Worm (Caenorhabditis elegans) whole organism, dauer: ENCODE data around the gene spp-12.

Source experiments
- unc-62 ChIP-seq: sonication (generic microtip); optimal IDR thresholded peaks from 2 replicates; lab custom pipeline; 2017; ENCODE audit warnings: missing biosample characterization, missing genetic modification reagents, missing genetic modification characterization

Gene spp-12

ce11 chrV:13889516-13889915 is at the start of gene spp-12:
Gene spp-12 (plus strand): TSS chrV:13889816.
- no peak for TF ChIP-seq unc-62 (GFP tag; lab: Kevin White, UChicago)

DNA sequence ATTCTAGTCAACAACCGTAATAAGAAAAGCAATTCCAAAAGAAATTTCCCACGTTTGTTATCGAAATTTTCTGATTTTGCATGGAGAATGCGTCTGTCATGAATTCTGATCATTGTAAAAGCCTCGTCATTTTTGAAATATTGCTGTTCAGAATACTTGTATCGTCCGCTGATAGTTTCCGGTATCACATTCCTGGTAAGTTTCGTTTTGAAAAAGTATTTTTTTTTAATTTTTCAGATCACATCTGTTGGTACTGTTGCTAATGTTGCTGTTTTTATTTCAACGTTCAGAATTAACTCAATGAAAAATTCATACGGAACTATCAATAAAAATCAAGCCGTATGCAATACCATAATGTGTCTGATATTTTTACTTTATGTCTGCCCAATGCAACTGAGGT is 48.7 kb upstream of the spp-12 start, which contains the start of gene srx-17:
srx-17 (plus strand) TSS at position 301 of the 400 bp plus-strand sequence.
- TF ChIP-seq unc-62 (GFP tag; lab: Kevin White, UChicago), result no peak

DNA sequence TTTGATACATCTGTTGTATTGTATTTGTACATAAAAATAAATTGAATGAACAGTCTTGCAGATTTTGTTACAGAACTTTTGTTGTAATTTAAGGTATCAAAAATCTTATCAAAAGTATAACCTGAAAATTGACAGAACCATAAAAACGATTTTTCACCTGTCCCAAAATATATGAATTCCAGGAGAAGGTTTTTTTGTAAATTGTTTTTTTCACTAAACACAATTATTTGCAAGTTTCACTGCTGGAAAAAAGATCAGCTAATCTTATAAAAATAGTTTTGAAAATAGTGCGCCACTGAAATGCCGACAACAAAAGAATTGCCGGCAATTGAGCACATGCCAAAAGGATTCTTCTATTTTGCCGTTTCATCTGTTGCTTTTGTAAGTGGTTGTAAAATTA is 46.5 kb upstream of the spp-12 start, which contains the start of gene srx-130:
srx-130 (plus strand) TSS at position 301 of the 400 bp plus-strand sequence.
- TF ChIP-seq unc-62 (GFP tag; lab: Kevin White, UChicago), result no peak

ce11 chrV:13845136-13845535 is 44.5 kb upstream of the spp-12 start, which contains the start of gene srx-131:
Gene srx-131 (plus strand): TSS chrV:13845436.
- no peak for TF ChIP-seq unc-62 (GFP tag; lab: Kevin White, UChicago)

DNA sequence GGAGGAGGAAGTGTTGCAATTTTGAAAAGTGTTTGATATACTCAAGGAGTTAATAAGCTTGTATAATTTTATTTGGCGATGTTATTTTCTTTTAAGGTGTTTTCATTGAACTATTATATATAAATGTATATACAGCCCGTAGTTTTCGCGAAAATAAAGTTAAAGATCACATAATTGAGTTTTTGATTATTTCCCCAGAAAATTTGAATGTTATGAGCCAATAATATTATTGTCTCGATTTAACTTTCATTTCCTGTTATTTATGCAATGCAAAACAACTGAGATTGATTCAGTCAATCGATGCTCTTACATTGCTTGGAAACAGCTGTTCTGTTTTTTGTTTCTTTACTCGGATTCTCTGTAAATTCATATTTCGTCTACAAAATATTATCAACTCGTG is 41.2 kb upstream of the spp-12 start, which contains the start of gene srx-133:
srx-133 (plus strand) TSS at position 301 of the 400 bp plus-strand sequence.
- no peak for TF ChIP-seq unc-62 (GFP tag; lab: Kevin White, UChicago)

ce11 chrV:13850170-13850569 is 39.4 kb upstream of the spp-12 start, which contains the start of gene hpx-2:
Gene hpx-2 (plus strand): TSS chrV:13850470.
- no peak for TF ChIP-seq unc-62 (GFP tag; lab: Kevin White, UChicago)

DNA sequence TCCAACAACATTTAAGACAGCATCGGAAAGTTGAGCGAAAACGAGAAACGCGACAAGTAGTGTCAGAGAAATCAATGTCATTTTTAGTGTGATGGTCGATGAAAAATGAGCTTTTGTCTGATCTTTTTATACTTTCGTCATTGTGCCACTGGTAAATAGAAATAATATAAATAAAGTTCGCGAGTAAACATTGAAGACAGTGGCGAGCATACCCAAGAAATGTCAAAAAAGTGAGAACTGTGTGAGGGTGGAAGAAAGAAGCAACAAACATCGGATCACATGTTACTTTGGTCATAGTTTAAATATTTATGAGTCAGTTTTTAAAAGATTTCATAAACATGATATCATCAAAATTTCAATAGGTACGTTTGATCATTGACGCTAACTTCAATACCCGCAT is 35.3 kb upstream of the spp-12 start, which contains the start of gene ttr-21:
ttr-21 (minus strand) TSS at position 100 of the 400 bp plus-strand sequence.
- no peak for TF ChIP-seq unc-62 (GFP tag; lab: Kevin White, UChicago)

- TF ChIP-seq unc-62 (GFP tag; lab: Kevin White, UChicago), result no peak
Observed at ce11 chrV:13856376-13856775, 33.2 kb upstream of the spp-12 start, which contains the start of gene srx-134. Gene srx-134 (minus strand): TSS chrV:13856476.

ce11 chrV:13857132-13857531 is 32.5 kb upstream of the spp-12 start, which contains the start of gene srx-136:
Gene srx-136 (plus strand): TSS chrV:13857432.
- no peak for TF ChIP-seq unc-62 (GFP tag; lab: Kevin White, UChicago)

- TF ChIP-seq unc-62 (GFP tag; lab: Kevin White, UChicago), result no peak
Observed at ce11 chrV:13858906-13859305, 30.7 kb upstream of the spp-12 start, which contains the start of gene srx-135. Gene srx-135 (plus strand): TSS chrV:13859206.

ce11 chrV:13862505-13862904 is 27.1 kb upstream of the spp-12 start, which contains the start of gene srx-137:
Gene srx-137 (plus strand): TSS chrV:13862805.
- no peak for TF ChIP-seq unc-62 (GFP tag; lab: Kevin White, UChicago)

DNA sequence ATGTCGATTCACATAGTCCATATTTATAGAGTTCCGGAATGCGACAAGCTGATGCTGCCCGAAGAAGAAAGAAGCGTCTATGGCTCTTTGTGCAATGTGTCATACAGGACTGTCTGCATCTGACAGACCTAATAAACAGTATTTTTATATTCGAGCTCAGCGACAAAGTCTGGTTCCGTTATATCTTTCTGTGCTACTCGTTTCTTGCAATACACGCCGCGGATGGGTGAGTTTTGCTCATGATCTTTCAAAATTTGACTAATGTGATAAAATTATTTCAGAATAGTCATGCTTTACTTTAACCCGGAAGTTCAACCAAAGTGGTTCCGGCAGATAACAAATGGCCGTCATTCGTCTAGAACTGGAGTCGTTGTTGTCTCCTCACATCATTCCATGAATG is 25.9 kb upstream of the spp-12 start:
- TF ChIP-seq unc-62 (GFP tag; lab: Kevin White, UChicago), result no peak

ce11 chrV:13866353-13866752 is 23.3 kb upstream of the spp-12 start, which contains the start of gene nhr-175:
Gene nhr-175 (plus strand): TSS chrV:13866691.
- no peak for TF ChIP-seq unc-62 (GFP tag; lab: Kevin White, UChicago)

ce11 chrV:13869551-13869950 is 20.1 kb upstream of the spp-12 start:
- no peak for TF ChIP-seq unc-62 (GFP tag; lab: Kevin White, UChicago)

DNA sequence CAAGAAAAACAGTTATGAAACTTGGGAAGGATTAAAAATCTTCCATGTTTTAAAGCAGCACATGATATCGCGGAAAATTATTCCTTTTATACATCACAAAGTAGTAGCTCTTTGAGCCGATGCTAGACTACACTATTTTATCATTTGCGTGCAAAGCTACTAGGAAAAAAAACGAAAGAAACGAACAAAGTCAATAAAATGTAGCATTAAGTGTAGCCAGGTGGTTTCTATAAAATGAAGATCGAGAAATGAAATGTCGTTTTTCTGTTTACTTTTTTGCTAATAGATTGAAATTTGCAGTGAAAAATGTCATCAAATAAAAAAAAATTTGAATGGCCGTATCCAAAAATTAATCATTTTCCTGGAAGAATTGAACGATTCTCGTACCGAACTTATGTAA is 16.7 kb upstream of the spp-12 start, which contains the start of gene cpt-5:
cpt-5 (plus strand) TSS at position 301 of the 400 bp plus-strand sequence.
- no peak for TF ChIP-seq unc-62 (GFP tag; lab: Kevin White, UChicago)

- TF ChIP-seq unc-62 (GFP tag; lab: Kevin White, UChicago), result no peak
Observed at ce11 chrV:13873323-13873722, 16.3 kb upstream of the spp-12 start.

- TF ChIP-seq unc-62 (GFP tag; lab: Kevin White, UChicago), result no peak
Observed at ce11 chrV:13876529-13876928, 13.1 kb upstream of the spp-12 start, which contains the start of gene T22G5.1. Gene T22G5.1 (plus strand): TSS chrV:13876829.
